3 fruit fly cellular contexts compared by ENCODE assay signal in the genomic region with DNA sequence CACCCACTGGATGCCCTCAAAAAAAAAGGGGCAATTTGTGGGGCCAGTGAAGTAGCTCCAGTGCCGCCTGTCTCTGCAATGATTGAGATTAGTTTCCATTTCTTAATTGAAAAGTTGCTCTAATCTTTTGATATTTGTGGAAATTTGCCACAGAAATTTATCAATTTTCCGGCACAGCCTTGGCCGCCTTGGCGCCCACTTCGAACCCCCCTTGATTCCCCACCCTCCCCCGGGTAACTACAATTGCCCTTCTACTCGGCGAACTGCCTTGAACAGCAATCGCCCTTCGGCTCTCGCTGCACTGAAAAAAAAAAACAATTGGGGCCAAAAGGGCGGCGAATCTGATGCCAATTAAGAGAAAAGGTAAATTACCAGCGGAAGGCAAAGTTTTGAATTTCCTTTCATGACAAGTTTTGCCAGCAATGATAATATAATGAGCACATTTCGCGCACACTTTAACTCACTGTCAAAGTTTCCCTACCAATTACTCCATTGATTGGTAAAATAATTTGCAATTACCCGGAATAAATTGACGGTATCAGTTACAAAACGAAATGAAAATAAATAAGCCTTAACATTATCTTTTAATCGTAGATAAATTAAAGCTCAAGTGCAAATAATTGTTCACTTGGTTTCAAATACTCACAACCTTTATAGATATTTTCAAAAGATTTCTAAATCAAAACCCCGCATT.
TF ChIP-seq lines count a peak whose summit lies in the region.

No protein-coding gene starts in this region.

- no peak for TF ChIP-seq CTCF in whole organism, embryonic (GFP tag; optimal IDR thresholded peaks at IDR 0.05; lab: Kevin White, UChicago)

TF ChIP-seq in whole organism, embryonic, 481 proteins besides CTCF, POLR2A, EP300 and RAD21 (continues in another document):
- TF ChIP-seq row (GFP tag; IDR thresholded peaks at IDR 0.05; lab: Robert Waterston, UW) = peak; percentile 39
- TF ChIP-seq phol (tag; optimal IDR thresholded peaks at IDR 0.05; lab: Kevin White, UChicago) = peak; percentile 46
- TF ChIP-seq Myb (GFP tag; optimal IDR thresholded peaks at IDR 0.05; lab: Kevin White, UChicago) = peak; percentile 6
- TF ChIP-seq fd64A (GFP tag; optimal IDR thresholded peaks at IDR 0.05; lab: Kevin White, UChicago) = no peak
- peak; percentile 1 for TF ChIP-seq lilli (GFP tag; optimal IDR thresholded peaks at IDR 0.05; lab: Kevin White, UChicago)
- no peak for TF ChIP-seq CG18599 (GFP tag; optimal IDR thresholded peaks at IDR 0.05; lab: Kevin White, UChicago)
- TF ChIP-seq BtbVII (GFP tag; optimal IDR thresholded peaks at IDR 0.05; lab: Kevin White, UChicago) = peak; percentile 36
- TF ChIP-seq Hmr (GFP tag; optimal IDR thresholded peaks at IDR 0.05; lab: Kevin White, UChicago) = peak; percentile 24
- TF ChIP-seq CG1233 (GFP tag; optimal IDR thresholded peaks at IDR 0.05; lab: Kevin White, UChicago) = peak; percentile 12
- peak in 1 of 2 experiments; percentile 21 for TF ChIP-seq chif (GFP tag; optimal IDR thresholded peaks at IDR 0.05; lab: Kevin White, UChicago)
- TF ChIP-seq CG12391 (tag; optimal IDR thresholded peaks at IDR 0.05; lab: Kevin White, UChicago) = peak; percentile 28
- no peak for TF ChIP-seq CG10654 (GFP tag; optimal IDR thresholded peaks at IDR 0.05; lab: Kevin White, UChicago)
- peak; percentile 3 for TF ChIP-seq CG16863 (GFP tag; optimal IDR thresholded peaks at IDR 0.05; lab: Kevin White, UChicago)
- peak; percentile 23 for TF ChIP-seq CG5180 (GFP tag; optimal IDR thresholded peaks at IDR 0.05; lab: Kevin White, UChicago)
- peak; percentile 62 for TF ChIP-seq CG2678 (tag; optimal IDR thresholded peaks at IDR 0.05; lab: Kevin White, UChicago)
- peak; percentile 6 for TF ChIP-seq PHDP (tag; optimal IDR thresholded peaks at IDR 0.05; lab: Kevin White, UChicago)
- no peak for TF ChIP-seq scrt (GFP tag; optimal IDR thresholded peaks at IDR 0.05; lab: Kevin White, UChicago)
- TF ChIP-seq grau (tag; optimal IDR thresholded peaks at IDR 0.05; lab: Kevin White, UChicago) = peak; percentile 29
- TF ChIP-seq CG10209 (GFP tag; optimal IDR thresholded peaks at IDR 0.05; lab: Kevin White, UChicago) = peak; percentile 34
- peak; percentile 58 for TF ChIP-seq CG18262 (tag; optimal IDR thresholded peaks at IDR 0.05; lab: Kevin White, UChicago)
- TF ChIP-seq CG2120 (GFP tag; optimal IDR thresholded peaks at IDR 0.05; lab: Kevin White, UChicago) = peak; percentile 30
- peak; percentile 43 for TF ChIP-seq lab (GFP tag; optimal IDR thresholded peaks at IDR 0.05; lab: Kevin White, UChicago)
- TF ChIP-seq CG2875 (GFP tag; optimal IDR thresholded peaks at IDR 0.05; lab: Kevin White, UChicago) = peak; percentile 4
- no peak for TF ChIP-seq Optix (GFP tag; IDR thresholded peaks at IDR 0.05; lab: Robert Waterston, UW)
- peak; percentile 32; the same call in 1 of the 2 replicates for TF ChIP-seq sisA (GFP tag; IDR thresholded peaks at IDR 0.05; lab: Robert Waterston, UW)
- no peak for TF ChIP-seq tll (GFP tag; optimal IDR thresholded peaks at IDR 0.05; lab: Kevin White, UChicago)
- no peak for TF ChIP-seq CG17568 (GFP tag; optimal IDR thresholded peaks at IDR 0.05; lab: Kevin White, UChicago)

TF ChIP-seq in whole organism, prepupa, 60 proteins besides CTCF, POLR2A, EP300 and RAD21:
- TF ChIP-seq CG32006 (GFP tag; optimal IDR thresholded peaks at IDR 0.05; lab: Kevin White, UChicago) (peak; percentile 32), Eip78C (GFP tag; lab: Kevin White, UChicago) (peak; percentile 49), salr (GFP tag; optimal IDR thresholded peaks at IDR 0.05; lab: Kevin White, UChicago) (no peak), CG6163 (GFP tag; IDR thresholded peaks at IDR 0.05; lab: Robert Waterston, UW) (0 out of 3 replicates have a peak, but pooled peaks have one; percentile 25), CG8319 (GFP tag; optimal IDR thresholded peaks at IDR 0.05; lab: Kevin White, UChicago) (no peak), svp (GFP tag; lab: Kevin White, UChicago) (peak; percentile 53), CG3919 (GFP tag; optimal IDR thresholded peaks at IDR 0.05; lab: Kevin White, UChicago) (peak; percentile 2), pdm3 (GFP tag; optimal IDR thresholded peaks at IDR 0.05; lab: Kevin White, UChicago) (no peak)

TF ChIP-seq in whole organism, pupa, 21 proteins besides CTCF, POLR2A, EP300 and RAD21:
- TF ChIP-seq CG14655 (GFP tag; optimal IDR thresholded peaks at IDR 0.05; lab: Kevin White, UChicago) = peak; percentile 1
- TF ChIP-seq CG34367 (tag; optimal IDR thresholded peaks at IDR 0.05; lab: Kevin White, UChicago) = no peak
TF ChIP-seq in whole organism, pupa: peak in this region for 1.

Comparison
In these comparisons a context has a peak if more than half of its experiments do, and no peak if none do; other contexts are left out.
1. Of the 7 proteins assayed by ChIP-seq in both whole organism, embryonic and whole organism, prepupa: peak only in whole organism, embryonic: Blimp-1; only in whole organism, prepupa: none; in both: none; in neither: 6.